Comparison of ENCODE assay signal across 1 fruit fly cellular context in genomic region chrX:19604997-19605396, dm6.
TF ChIP-seq lines count a peak whose summit lies in the region.

TSS of gene CG14207 (plus strand) at chrX:19605199.

TF ChIP-seq in whole organism, embryonic, 481 proteins besides CTCF, POLR2A, EP300 and RAD21 (continued from another document):
- peak; percentile 41; the same call in 1 of the 2 replicates for TF ChIP-seq slbo (GFP tag; IDR thresholded peaks at IDR 0.05; lab: Robert Waterston, UW)
- peak; percentile 64 for TF ChIP-seq vvl (GFP tag; IDR thresholded peaks at IDR 0.05; lab: Robert Waterston, UW)
- TF ChIP-seq her (GFP tag; optimal IDR thresholded peaks at IDR 0.05; lab: Kevin White, UChicago) = peak; percentile 49
- 0 out of 2 replicates have a peak, but pooled peaks have one; percentile 8 for TF ChIP-seq gsb (GFP tag; IDR thresholded peaks at IDR 0.05; lab: Robert Waterston, UW)
- no peak for TF ChIP-seq nau (GFP tag; optimal IDR thresholded peaks at IDR 0.05; lab: Kevin White, UChicago)
- peak; percentile 86 for TF ChIP-seq CG2116 (GFP tag; optimal IDR thresholded peaks at IDR 0.05; lab: Kevin White, UChicago)
- TF ChIP-seq Poxn (GFP tag; IDR thresholded peaks at IDR 0.05; lab: Robert Waterston, UW) = no peak
- peak; percentile 12 for TF ChIP-seq CG5180 (GFP tag; optimal IDR thresholded peaks at IDR 0.05; lab: Kevin White, UChicago)
- TF ChIP-seq CG1603 (tag; optimal IDR thresholded peaks at IDR 0.05; lab: Kevin White, UChicago) = peak; percentile 20
- peak; percentile 1 for TF ChIP-seq PHDP (tag; optimal IDR thresholded peaks at IDR 0.05; lab: Kevin White, UChicago)
- no peak for TF ChIP-seq Spps (tag; optimal IDR thresholded peaks at IDR 0.05; lab: Kevin White, UChicago)
- TF ChIP-seq lbe (GFP tag; optimal IDR thresholded peaks at IDR 0.05; lab: Kevin White, UChicago) = peak; percentile 42
- peak; percentile 63 for TF ChIP-seq sens (GFP tag; lab: Kevin White, UChicago)
- TF ChIP-seq CG17186 (GFP tag; optimal IDR thresholded peaks at IDR 0.05; lab: Kevin White, UChicago) = peak; percentile 23
- TF ChIP-seq Dip2 (GFP tag; IDR thresholded peaks at IDR 0.05; lab: Robert Waterston, UW) = no peak
- no peak for TF ChIP-seq toy (GFP tag; IDR thresholded peaks at IDR 0.05; lab: Robert Waterston, UW)
- TF ChIP-seq CG11247 (GFP tag; IDR thresholded peaks at IDR 0.05; lab: Robert Waterston, UW) = peak; percentile 30; the same call in 1 of the 2 replicates
- peak; percentile 3 for TF ChIP-seq CG17359 (tag; optimal IDR thresholded peaks at IDR 0.05; lab: Kevin White, UChicago)
- peak; percentile 5 for TF ChIP-seq ems (GFP tag; optimal IDR thresholded peaks at IDR 0.05; lab: Kevin White, UChicago)
- TF ChIP-seq scrt (GFP tag; optimal IDR thresholded peaks at IDR 0.05; lab: Kevin White, UChicago) = peak; percentile 37
- TF ChIP-seq CG3847 (GFP tag; IDR thresholded peaks at IDR 0.05; lab: Robert Waterston, UW) = 0 out of 2 replicates have a peak, but pooled peaks have one; percentile 15
- TF ChIP-seq pan (optimal IDR thresholded peaks at IDR 0.05; lab: Kevin White, UChicago) = no peak
- TF ChIP-seq pan (GFP tag; optimal IDR thresholded peaks at IDR 0.05 in 1 of 2, IDR thresholded peaks at IDR 0.05 in 1 of 2) = peak in 1 of 2 experiments; percentile 30
- TF ChIP-seq HmgZ (tag; optimal IDR thresholded peaks at IDR 0.05; lab: Kevin White, UChicago) = peak; percentile 62
- TF ChIP-seq Scr (GFP tag; IDR thresholded peaks at IDR 0.05; lab: Robert Waterston, UW; ENCODE audit: partially characterized antibody) = peak; percentile 67
- TF ChIP-seq CG14860 (GFP tag; IDR thresholded peaks at IDR 0.05; lab: Robert Waterston, UW; ENCODE audit: partially characterized antibody) = peak; percentile 68
- TF ChIP-seq dpn (GFP tag; optimal IDR thresholded peaks at IDR 0.05; lab: Kevin White, UChicago) = peak in 1 of 2 experiments; percentile 18
- TF ChIP-seq Mes4 (GFP tag; optimal IDR thresholded peaks at IDR 0.05; lab: Kevin White, UChicago) = no peak
- peak; percentile 10 for TF ChIP-seq schlank (tag; optimal IDR thresholded peaks at IDR 0.05; lab: Kevin White, UChicago)
- peak; percentile 40 for TF ChIP-seq CG10543 (GFP tag; optimal IDR thresholded peaks at IDR 0.05; lab: Kevin White, UChicago)
- TF ChIP-seq jigr1 (GFP tag; IDR thresholded peaks at IDR 0.05; lab: Robert Waterston, UW) = no peak
- peak; percentile 9 for TF ChIP-seq MTF-1 (GFP tag; optimal IDR thresholded peaks at IDR 0.05; lab: Kevin White, UChicago; ENCODE audit: borderline replicate concordance)
- TF ChIP-seq YL-1 (GFP tag; optimal IDR thresholded peaks at IDR 0.05; lab: Kevin White, UChicago) = peak; percentile 10
- peak; percentile 62; the same call in 2 of the 3 replicates for TF ChIP-seq CG16813 (GFP tag; IDR thresholded peaks at IDR 0.05; lab: Robert Waterston, UW; ENCODE audit: partially characterized antibody)
- TF ChIP-seq CG7987 (GFP tag; optimal IDR thresholded peaks at IDR 0.05; lab: Kevin White, UChicago) = peak; percentile 26
- TF ChIP-seq unc-4 (GFP tag; IDR thresholded peaks at IDR 0.05; lab: Robert Waterston, UW; ENCODE audit: partially characterized antibody) = peak; percentile 67
- no peak for TF ChIP-seq org-1 (GFP tag; optimal IDR thresholded peaks at IDR 0.05; lab: Kevin White, UChicago)
- peak; percentile 49 for TF ChIP-seq caup (GFP tag; optimal IDR thresholded peaks at IDR 0.05; lab: Kevin White, UChicago; ENCODE audit: severe bottlenecking)
- TF ChIP-seq MESR4 (GFP tag; optimal IDR thresholded peaks at IDR 0.05; lab: Kevin White, UChicago) = peak; percentile 22
- peak; percentile 31 for TF ChIP-seq CG15269 (tag; optimal IDR thresholded peaks at IDR 0.05; lab: Kevin White, UChicago)
- TF ChIP-seq bsh (GFP tag; optimal IDR thresholded peaks at IDR 0.05; lab: Kevin White, UChicago) = peak in 1 of 2 experiments; percentile 9
- peak; percentile 2 for TF ChIP-seq Dip3 (GFP tag; optimal IDR thresholded peaks at IDR 0.05; lab: Kevin White, UChicago)
- TF ChIP-seq mirr (GFP tag; optimal IDR thresholded peaks at IDR 0.05; lab: Kevin White, UChicago) = peak; percentile 8
- peak; percentile 84; the same call in 2 of the 4 replicates for TF ChIP-seq chinmo (GFP tag; IDR thresholded peaks at IDR 0.05; lab: Robert Waterston, UW; ENCODE audit: partially characterized antibody)
- peak; percentile 29 for TF ChIP-seq trem (tag; optimal IDR thresholded peaks at IDR 0.05; lab: Kevin White, UChicago)
- peak; percentile 8 for TF ChIP-seq Meics (GFP tag; optimal IDR thresholded peaks at IDR 0.05; lab: Kevin White, UChicago)
- TF ChIP-seq Adf1 (GFP tag; IDR thresholded peaks at IDR 0.05; lab: Robert Waterston, UW) = peak; percentile 29; the same call in 1 of the 2 replicates
- TF ChIP-seq unpg (GFP tag; optimal IDR thresholded peaks at IDR 0.05; lab: Kevin White, UChicago) = peak; percentile 6
- TF ChIP-seq Atf3 (GFP tag; optimal IDR thresholded peaks at IDR 0.05; lab: Kevin White, UChicago) = no peak
- TF ChIP-seq CG9932 (GFP tag; IDR thresholded peaks at IDR 0.05; lab: Robert Waterston, UW) = peak; percentile 29; the same call in 1 of the 2 replicates
- TF ChIP-seq B-H2 (GFP tag; optimal IDR thresholded peaks at IDR 0.05; lab: Kevin White, UChicago) = peak; percentile 47
- no peak for TF ChIP-seq CG6175 (GFP tag; IDR thresholded peaks at IDR 0.05; lab: Robert Waterston, UW)
- TF ChIP-seq Rfx (GFP tag; IDR thresholded peaks at IDR 0.05; lab: Robert Waterston, UW) = peak; percentile 35; the same call in 1 of the 2 replicates
- peak; percentile 40 for TF ChIP-seq Sry-δ (GFP tag; optimal IDR thresholded peaks at IDR 0.05; lab: Kevin White, UChicago)
- peak; percentile 23; the same call in 1 of the 2 replicates for TF ChIP-seq NFAT (GFP tag; IDR thresholded peaks at IDR 0.05; lab: Robert Waterston, UW)
- peak; percentile 87 for TF ChIP-seq Dref (GFP tag; IDR thresholded peaks at IDR 0.05; lab: Robert Waterston, UW)
- TF ChIP-seq abd-A (tag; optimal IDR thresholded peaks at IDR 0.05; lab: Kevin White, UChicago) = peak; percentile 39
- TF ChIP-seq CG8089 (GFP tag; optimal IDR thresholded peaks at IDR 0.05; lab: Kevin White, UChicago) = no peak
- no peak for TF ChIP-seq CG31388 (GFP tag; optimal IDR thresholded peaks at IDR 0.05; lab: Kevin White, UChicago)
- peak; percentile 6 for TF ChIP-seq CG1529 (GFP tag; optimal IDR thresholded peaks at IDR 0.05; lab: Kevin White, UChicago)
- TF ChIP-seq Dbx (GFP tag; IDR thresholded peaks at IDR 0.05; lab: Robert Waterston, UW) = peak; percentile 50; the same call in 2 of the 3 replicates
- TF ChIP-seq CG6791 (GFP tag; IDR thresholded peaks at IDR 0.05; lab: Robert Waterston, UW; ENCODE audit: partially characterized antibody) = peak; percentile 82
- TF ChIP-seq H2.0 (GFP tag; IDR thresholded peaks at IDR 0.05; lab: Robert Waterston, UW) = no peak
- TF ChIP-seq ranshi (GFP tag; IDR thresholded peaks at IDR 0.05; lab: Robert Waterston, UW) = no peak
- no peak for TF ChIP-seq HmgD (GFP tag; optimal IDR thresholded peaks at IDR 0.05; lab: Kevin White, UChicago)
- peak; percentile 44 for TF ChIP-seq HHEX (GFP tag; optimal IDR thresholded peaks at IDR 0.05; lab: Kevin White, UChicago)
- TF ChIP-seq Side (GFP tag; optimal IDR thresholded peaks at IDR 0.05; lab: Kevin White, UChicago) = no peak
